Fruit fly (Drosophila melanogaster): ENCODE measurements around the gene CG9698.

dm6 chr3R:30550044-30550443 is 35.5 kb downstream of the CG9698 start:
- no peak for TF ChIP-seq Xrp1 (GFP tag; IDR thresholded peaks at IDR 0.05)
- TF ChIP-seq fd3F (GFP tag; optimal IDR thresholded peaks at IDR 0.05), result no peak

All from whole organism, embryonic.